Worm (Caenorhabditis elegans): ENCODE measurements around the gene srg-33.
"Not testable (repeated sequence)": the region's sequence is repeated elsewhere in the genome, so short reads cannot be mapped to it uniquely, and the experiment has no call there.

ce11 chrV:8340924-8341323, 49.1 kb downstream of the srg-33 start, which contains the start of gene C08D8.7:
- not testable (repeated sequence) for TF ChIP-seq mls-2 (tag; optimal IDR thresholded peaks at IDR 0.05); mab-5 (tag; optimal IDR thresholded peaks at IDR 0.05); ceh-43 (GFP tag; optimal IDR thresholded peaks at IDR 0.05); lin-32 (GFP tag; optimal IDR thresholded peaks at IDR 0.05); nhr-237 (tag; optimal IDR thresholded peaks at IDR 0.05); nhr-2 (tag; optimal IDR thresholded peaks at IDR 0.05); nhr-28 (tag; optimal IDR thresholded peaks at IDR 0.05); flh-1 (GFP tag; optimal IDR thresholded peaks at IDR 0.05); lsy-2 (tag; optimal IDR thresholded peaks at IDR 0.05); unc-62 (GFP tag; optimal IDR thresholded peaks at IDR 0.05); ztf-11 (tag; optimal IDR thresholded peaks at IDR 0.05); ces-1 (GFP tag; optimal IDR thresholded peaks at IDR 0.05); elt-1 (tag; optimal IDR thresholded peaks at IDR 0.05; ENCODE audit: borderline replicate concordance, insufficient read depth)
